Worm (Caenorhabditis elegans): ENCODE data around the gene spt-5.

The spt-5 gene

ce11 chrIV:12018920-12019319 lies 32.4 kb upstream of the spt-5 start:
- TF ChIP-seq hlh-1 (tag; optimal IDR thresholded peaks at IDR 0.05) (no peak), mab-5 (tag; optimal IDR thresholded peaks at IDR 0.05) (no peak)

- TF ChIP-seq hlh-1 (tag; optimal IDR thresholded peaks at IDR 0.05): no peak
- peak; percentile 20 for TF ChIP-seq elt-1 (tag; optimal IDR thresholded peaks at IDR 0.05; ENCODE audit: borderline replicate concordance, insufficient read depth)
These were observed 29.9 kb upstream of the spt-5 start for ce11 chrIV:12021360-12021759.

ce11 chrIV:12029074-12029473 lies 22.2 kb upstream of the spt-5 start, which contains the start of gene tgn-38:
Gene tgn-38 (minus strand): TSS chrIV:12029174.
- no peak for TF ChIP-seq ceh-43 (GFP tag; optimal IDR thresholded peaks at IDR 0.05)
- no peak for TF ChIP-seq snpc-4 (tag; optimal IDR thresholded peaks at IDR 0.05)
- TF ChIP-seq unc-120 (tag; optimal IDR thresholded peaks at IDR 0.05; ENCODE audit: poor library complexity, severe bottlenecking): no peak
- TF ChIP-seq flh-1 (GFP tag; optimal IDR thresholded peaks at IDR 0.05): no peak
- TF ChIP-seq mab-5 (tag; optimal IDR thresholded peaks at IDR 0.05): no peak
- TF ChIP-seq elt-3 (tag; optimal IDR thresholded peaks at IDR 0.05): no peak
- no peak for TF ChIP-seq lsy-2 (tag; optimal IDR thresholded peaks at IDR 0.05)
- TF ChIP-seq lin-32 (GFP tag; optimal IDR thresholded peaks at IDR 0.05): no peak
- no peak for TF ChIP-seq ztf-11 (tag; optimal IDR thresholded peaks at IDR 0.05)
- no peak for TF ChIP-seq hlh-1 (tag; optimal IDR thresholded peaks at IDR 0.05)
- no peak for TF ChIP-seq nhr-237 (tag; optimal IDR thresholded peaks at IDR 0.05)
- TF ChIP-seq ceh-39 (tag; optimal IDR thresholded peaks at IDR 0.05): no peak
- no peak for TF ChIP-seq mep-1 (tag; optimal IDR thresholded peaks at IDR 0.05)
- TF ChIP-seq ham-2 (GFP tag; optimal IDR thresholded peaks at IDR 0.05): no peak
- TF ChIP-seq drap-1 (GFP tag; optimal IDR thresholded peaks at IDR 0.05): no peak
- TF ChIP-seq zip-8 (tag; optimal IDR thresholded peaks at IDR 0.05): no peak
- TF ChIP-seq lin-13 (tag; optimal IDR thresholded peaks at IDR 0.05): no peak

- no peak for TF ChIP-seq nhr-28 (tag; optimal IDR thresholded peaks at IDR 0.05)
- TF ChIP-seq ces-1 (GFP tag; optimal IDR thresholded peaks at IDR 0.05): peak; percentile 14
- no peak for TF ChIP-seq snpc-4 (tag; optimal IDR thresholded peaks at IDR 0.05)
- TF ChIP-seq ceh-43 (GFP tag; optimal IDR thresholded peaks at IDR 0.05): no peak
- TF ChIP-seq lsy-2 (tag; optimal IDR thresholded peaks at IDR 0.05): peak; percentile 52
- TF ChIP-seq sem-2 (GFP tag; optimal IDR thresholded peaks at IDR 0.05): no peak
- no peak for TF ChIP-seq lin-32 (GFP tag; optimal IDR thresholded peaks at IDR 0.05)
- TF ChIP-seq ztf-11 (tag; optimal IDR thresholded peaks at IDR 0.05): no peak
- no peak for TF ChIP-seq lin-13 (tag; optimal IDR thresholded peaks at IDR 0.05)
- no peak for TF ChIP-seq zip-8 (tag; optimal IDR thresholded peaks at IDR 0.05)
- TF ChIP-seq nhr-237 (tag; optimal IDR thresholded peaks at IDR 0.05): no peak
- TF ChIP-seq nhr-12 (tag; optimal IDR thresholded peaks at IDR 0.05): no peak
These were observed 21.5 kb upstream of the spt-5 start, which contains the start of gene T12G3.11 for ce11 chrIV:12029722-12030182. Gene T12G3.11 (minus strand): TSS chrIV:12029772.

- no peak for TF ChIP-seq M03D4.4 (tag; optimal IDR thresholded peaks at IDR 0.05)
- TF ChIP-seq unc-39 (tag; optimal IDR thresholded peaks at IDR 0.05): no peak
- no peak for TF ChIP-seq ztf-11 (tag; optimal IDR thresholded peaks at IDR 0.05)
- no peak for TF ChIP-seq nhr-237 (tag; optimal IDR thresholded peaks at IDR 0.05)
- TF ChIP-seq mls-2 (tag; optimal IDR thresholded peaks at IDR 0.05): no peak
- TF ChIP-seq pha-4 (tag; optimal IDR thresholded peaks at IDR 0.05): no peak
- TF ChIP-seq snpc-4 (tag; optimal IDR thresholded peaks at IDR 0.05): no peak
- no peak for TF ChIP-seq tbx-8 (GFP tag; optimal IDR thresholded peaks at IDR 0.05)
- no peak for TF ChIP-seq hlh-1 (tag; optimal IDR thresholded peaks at IDR 0.05)
- no peak for TF ChIP-seq unc-120 (tag; optimal IDR thresholded peaks at IDR 0.05; ENCODE audit: poor library complexity, severe bottlenecking)
- TF ChIP-seq ceh-83 (GFP tag; optimal IDR thresholded peaks at IDR 0.05): no peak
- no peak for TF ChIP-seq elt-1 (tag; optimal IDR thresholded peaks at IDR 0.05; ENCODE audit: borderline replicate concordance, insufficient read depth)
- no peak for TF ChIP-seq blmp-1 (tag; optimal IDR thresholded peaks at IDR 0.05)
- no peak for TF ChIP-seq lsy-2 (tag; optimal IDR thresholded peaks at IDR 0.05)
- no peak for TF ChIP-seq sptf-1 (tag; optimal IDR thresholded peaks at IDR 0.05)
- no peak for TF ChIP-seq nhr-12 (tag; optimal IDR thresholded peaks at IDR 0.05)
- TF ChIP-seq lin-32 (GFP tag; optimal IDR thresholded peaks at IDR 0.05): no peak
- no peak for TF ChIP-seq ceh-39 (tag; optimal IDR thresholded peaks at IDR 0.05)
- no peak for TF ChIP-seq ham-2 (GFP tag; optimal IDR thresholded peaks at IDR 0.05)
These were observed 20.3 kb upstream of the spt-5 start, which contains the start of the genes T12G3.6 and mrpl-51 for ce11 chrIV:12031003-12031402. Gene T12G3.6 (minus strand): TSS chrIV:12031271. Gene mrpl-51 (plus strand): TSS chrIV:12031324.
